Worm (Caenorhabditis elegans) whole organism, L1 larva: ENCODE measurements around the gene fbxa-1.

ENCODE experiments used
- ceh-82 ChIP-seq, 3 experiments: fragments of 150-350 bp in 1 of 3; sonication (generic microtip) in 2 of 3; optimal IDR thresholded peaks; 2 replicates each; lab custom pipeline; 2014 to 2017; ENCODE audit warnings: missing biosample characterization in 3 of 3, missing genetic modification characterization in 3 of 3
- unc-130 ChIP-seq: fragments of 150-350 bp; optimal IDR thresholded peaks from 2 replicates; lab custom pipeline; 2017; ENCODE audit warnings: missing biosample characterization, missing genetic modification characterization, inconsistent platforms
- ztf-11 ChIP-seq, 2 experiments: sonication (generic microtip); optimal IDR thresholded peaks; 2 replicates each; lab custom pipeline; 2016 to 2017; ENCODE audit warnings: missing genetic modification characterization in 2 of 2, missing biosample characterization in 1 of 2, missing compliant biosample characterization in 1 of 2

DNA sequence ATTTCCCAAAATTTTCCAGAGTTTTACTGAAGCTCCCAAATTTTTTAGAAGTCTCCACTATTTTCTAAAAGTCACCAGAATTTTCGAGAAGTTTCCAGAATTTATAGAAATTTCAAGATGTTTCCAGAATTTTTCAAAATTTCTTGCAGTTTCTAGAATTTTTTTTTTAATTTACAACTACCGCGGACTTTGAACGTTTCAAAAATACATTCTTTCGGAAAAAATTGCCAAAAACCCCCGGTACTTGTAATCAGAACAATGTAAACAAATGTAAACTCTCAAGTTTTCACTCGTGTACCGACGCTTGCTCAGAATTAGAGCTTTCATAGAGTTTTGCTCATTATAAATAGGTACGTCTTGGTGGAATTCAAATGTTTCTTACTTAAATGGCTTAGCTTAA is 35.2 kb downstream of the fbxa-1 start, which contains the start of gene fbxa-39:
- TF ChIP-seq ztf-11 (tag; optimal IDR thresholded peaks at IDR 0.05; lab: Kevin White, UChicago) = no peak
- no peak for TF ChIP-seq ceh-82 (tag; optimal IDR thresholded peaks at IDR 0.05; lab: Kevin White, UChicago)
- no peak for TF ChIP-seq unc-130 (tag; lab: Kevin White, UChicago)
